Worm (Caenorhabditis elegans): ENCODE measurements around the gene Y45F10D.15.

The Y45F10D.15 gene

DNA sequence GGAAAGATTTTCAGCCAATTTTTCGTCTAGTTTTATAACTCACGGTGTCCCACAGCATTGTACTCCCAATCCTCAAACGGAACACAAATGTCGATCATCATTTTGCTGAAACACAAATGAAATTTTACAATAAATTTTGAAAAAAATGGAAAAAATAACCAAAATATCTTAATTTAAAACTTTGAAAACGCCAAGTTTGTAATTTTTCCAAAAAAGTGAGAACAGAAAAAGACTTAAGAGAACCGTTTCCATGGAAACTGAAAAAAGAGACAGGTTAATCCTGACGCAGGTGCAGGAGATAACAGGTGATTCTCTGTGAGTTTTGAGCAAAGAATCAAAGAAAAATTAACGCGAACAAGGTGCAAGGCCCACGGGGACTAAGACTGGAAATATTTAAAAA, at the start of gene Y45F10D.15:
Gene Y45F10D.15, minus strand, starts transcription at position 101 of the 400 bp plus-strand sequence.
- TF ChIP-seq ceh-45 (GFP tag; IDR thresholded peaks at IDR 0.05) (no peak), ceh-30 (tag; optimal IDR thresholded peaks at IDR 0.05) (no peak), C08G9.2 (tag; optimal IDR thresholded peaks at IDR 0.05) (no peak), ceh-48 (tag; optimal IDR thresholded peaks at IDR 0.05) (no peak), npax-4 (tag; optimal IDR thresholded peaks at IDR 0.05) (no peak), ceh-24 (tag; optimal IDR thresholded peaks at IDR 0.05) (no peak), lin-11 (tag; optimal IDR thresholded peaks at IDR 0.05) (no peak), nhr-232 (tag; optimal IDR thresholded peaks at IDR 0.05) (no peak), hlh-13 (GFP tag; optimal IDR thresholded peaks at IDR 0.05) (no peak), ceh-14 (tag; optimal IDR thresholded peaks at IDR 0.05) (no peak), ceh-31 (tag; optimal IDR thresholded peaks at IDR 0.05) (no peak), ref-2 (tag; optimal IDR thresholded peaks at IDR 0.05) (no peak)

DNA sequence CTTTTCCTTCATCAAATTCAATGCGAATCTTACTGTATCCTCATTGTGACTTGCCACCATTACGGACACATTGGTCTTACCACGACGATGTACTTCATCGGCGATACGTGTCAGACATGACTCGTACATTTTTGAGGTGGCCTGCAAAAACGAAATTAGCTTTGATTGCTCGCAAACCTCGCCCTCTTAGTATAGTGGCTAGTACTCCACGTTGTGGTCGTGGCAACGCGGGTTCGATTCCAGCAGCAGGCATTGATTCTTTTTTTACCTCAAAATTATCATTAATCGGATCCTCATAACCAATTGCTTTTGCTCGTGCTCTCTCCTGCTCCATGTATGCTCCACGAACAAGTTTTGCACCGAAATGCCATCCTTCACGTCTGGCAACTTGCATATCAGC, 49.3 kb upstream of the Y45F10D.15 start:
- TF ChIP-seq sdc-2 (tag; optimal IDR thresholded peaks at IDR 0.05) = no peak
- TF ChIP-seq ceh-34 (tag; optimal IDR thresholded peaks at IDR 0.05) = no peak
- no peak for TF ChIP-seq Y22D7AL.16 (tag; optimal IDR thresholded peaks at IDR 0.05)
- TF ChIP-seq F13H6.1 (tag; optimal IDR thresholded peaks at IDR 0.05) = no peak
- no peak for TF ChIP-seq ceh-2 (tag; optimal IDR thresholded peaks at IDR 0.05)
- no peak for TF ChIP-seq madf-2 (tag; optimal IDR thresholded peaks at IDR 0.05)
- no peak for TF ChIP-seq ceh-45 (GFP tag; IDR thresholded peaks at IDR 0.05)
- TF ChIP-seq elt-4 (tag; optimal IDR thresholded peaks at IDR 0.05) = no peak
- no peak for TF ChIP-seq pag-3 (tag; optimal IDR thresholded peaks at IDR 0.05; ENCODE audit: borderline replicate concordance)
- TF ChIP-seq odd-2 (tag; optimal IDR thresholded peaks at IDR 0.05) = no peak
- no peak for TF ChIP-seq ceh-9 (tag; optimal IDR thresholded peaks at IDR 0.05)
- no peak for TF ChIP-seq dve-1 (tag; optimal IDR thresholded peaks at IDR 0.05)
- no peak for TF ChIP-seq unc-3 (GFP tag; conservative IDR thresholded peaks at IDR 0.05)
- TF ChIP-seq unc-3 (tag; optimal IDR thresholded peaks at IDR 0.05) = no peak

DNA sequence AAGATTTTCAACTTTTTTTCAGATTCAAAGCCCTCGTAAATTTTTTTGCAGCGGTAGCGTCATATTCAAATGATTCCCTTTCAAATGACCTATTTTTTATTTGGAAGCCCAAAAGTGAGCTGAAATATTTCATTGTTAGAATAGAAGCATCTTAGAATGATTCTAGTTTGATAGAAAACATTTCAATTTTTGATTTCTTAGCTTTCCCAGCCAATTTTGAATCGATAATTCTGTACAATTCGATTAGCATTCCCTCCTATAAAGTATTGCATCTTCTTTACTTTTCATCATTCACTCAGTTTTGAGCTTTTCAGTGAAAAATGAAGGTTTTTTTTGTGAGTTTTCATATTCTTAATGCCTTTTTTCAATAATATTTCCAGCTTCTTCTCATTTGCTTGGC, 46.0 kb upstream of the Y45F10D.15 start, which contains the start of gene B0513.90:
Gene B0513.90, plus strand, starts transcription at position 301 of the 400 bp plus-strand sequence.
- TF ChIP-seq ahr-1 (tag; optimal IDR thresholded peaks at IDR 0.05) = no peak
- no peak for TF ChIP-seq pros-1 (tag; optimal IDR thresholded peaks at IDR 0.05)
- no peak for TF ChIP-seq hlh-15 (tag; optimal IDR thresholded peaks at IDR 0.05)
- no peak for TF ChIP-seq pqm-1 (tag; optimal IDR thresholded peaks at IDR 0.05)
- TF ChIP-seq ref-2 (tag; optimal IDR thresholded peaks at IDR 0.05) = no peak
- TF ChIP-seq elt-2 (tag; optimal IDR thresholded peaks at IDR 0.05) = no peak
- no peak for TF ChIP-seq ceh-22 (tag; optimal IDR thresholded peaks at IDR 0.05)
- TF ChIP-seq sox-4 (tag; optimal IDR thresholded peaks at IDR 0.05) = no peak
- no peak for TF ChIP-seq hlh-30 (tag; optimal IDR thresholded peaks at IDR 0.05; ENCODE audit: insufficient read depth)
- TF ChIP-seq pha-4 (tag; optimal IDR thresholded peaks at IDR 0.05) = no peak
- TF ChIP-seq ceh-24 (tag; optimal IDR thresholded peaks at IDR 0.05) = no peak
- no peak for TF ChIP-seq syd-9 (tag; optimal IDR thresholded peaks at IDR 0.05)
- no peak for TF ChIP-seq fkh-6 (tag; optimal IDR thresholded peaks at IDR 0.05)
- TF ChIP-seq nfya-1 (tag; optimal IDR thresholded peaks at IDR 0.05) = no peak
- TF ChIP-seq npax-4 (tag; optimal IDR thresholded peaks at IDR 0.05) = no peak
- no peak for TF ChIP-seq lin-11 (tag; optimal IDR thresholded peaks at IDR 0.05)
- no peak for TF ChIP-seq unc-86 (tag; optimal IDR thresholded peaks at IDR 0.05)

DNA sequence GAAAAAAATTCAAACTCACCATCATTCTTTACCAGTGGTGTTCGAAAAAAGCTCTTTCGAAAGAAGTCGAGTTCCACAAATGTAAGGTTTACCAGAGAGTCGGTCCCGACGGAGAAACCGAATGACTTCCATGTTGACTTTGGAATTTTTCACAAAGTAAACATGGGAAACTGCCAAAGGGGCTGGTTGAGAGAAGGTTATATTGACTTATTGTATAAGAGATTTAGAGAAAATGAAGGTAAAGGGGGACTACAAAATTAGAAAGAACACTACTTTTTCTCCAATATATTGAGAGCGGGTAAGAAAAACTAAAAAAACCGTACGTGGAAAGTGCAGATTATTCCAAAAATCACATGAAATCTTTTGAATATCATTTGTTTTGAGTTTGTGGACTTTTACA, 44.4 kb upstream of the Y45F10D.15 start, which contains the start of gene vamp-8:
Gene vamp-8, minus strand, starts transcription at position 25 of the 400 bp plus-strand sequence.
- TF ChIP-seq eyg-1 (tag; optimal IDR thresholded peaks at IDR 0.05) (no peak), ceh-30 (tag; optimal IDR thresholded peaks at IDR 0.05) (no peak), sox-2 (GFP tag; IDR thresholded peaks at IDR 0.05) (no peak), hlh-30 (tag; optimal IDR thresholded peaks at IDR 0.05; ENCODE audit: insufficient read depth) (no peak), ceh-14 (tag; optimal IDR thresholded peaks at IDR 0.05) (no peak), ahr-1 (tag; optimal IDR thresholded peaks at IDR 0.05) (no peak), C08G9.2 (tag; optimal IDR thresholded peaks at IDR 0.05) (no peak), tbx-7 (tag; optimal IDR thresholded peaks at IDR 0.05) (no peak)
